Worm (Caenorhabditis elegans) whole organism, L4 larva: ENCODE data around the gene coh-3.

Experiments
- F10B5.3 ChIP-seq: sonication (generic microtip); optimal IDR thresholded peaks from 2 replicates; lab custom pipeline; 2016; ENCODE audit warnings: mild to moderate bottlenecking, missing genetic modification characterization, missing compliant biosample characterization
- F37D6.2 ChIP-seq: sonication (generic microtip); optimal IDR thresholded peaks from 2 replicates; lab custom pipeline; 2016; ENCODE audit warnings: mild to moderate bottlenecking, missing genetic modification characterization, missing compliant biosample characterization
- R02D3.7 ChIP-seq: fragments of 150-350 bp; sonication (generic microtip); optimal IDR thresholded peaks from 3 replicates; lab custom pipeline; 2014; ENCODE audit warnings: missing biosample characterization, missing genetic modification characterization
- Y105C5A.15 ChIP-seq: fragments of 200-800 bp; sonication (Bioruptor generic); IDR thresholded peaks from 2 replicates; pipeline ENCODE4 v1.3.6; 2022; ENCODE audit warnings: missing genetic modification characterization, missing compliant biosample characterization
- Y75B8A.6 ChIP-seq: fragments of 200-800 bp; sonication (Bioruptor generic); IDR thresholded peaks from 2 replicates; pipeline ENCODE4 v1.3.6; 2022; ENCODE audit warnings: missing genetic modification reagents, missing genetic modification characterization, missing compliant biosample characterization
- aha-1 ChIP-seq: fragments of 150-350 bp; peaks from one replicate; lab custom pipeline; 2014; ENCODE audit warnings: missing biosample characterization, missing genetic modification characterization
- arid-1 ChIP-seq: fragments of 200-800 bp; sonication (Bioruptor generic); conservative IDR thresholded peaks from 2 replicates; pipeline ENCODE4 v1.3.6; 2022; ENCODE audit warnings: missing genetic modification reagents, missing genetic modification characterization, missing compliant biosample characterization
- ctbp-1 ChIP-seq: fragments of 200-800 bp; sonication (Bioruptor generic); IDR thresholded peaks from 2 replicates; pipeline ENCODE4 v1.3.6; 2022; ENCODE audit warnings: missing genetic modification reagents, missing genetic modification characterization, missing compliant biosample characterization
- daf-12 ChIP-seq: fragments of 150-350 bp; optimal IDR thresholded peaks from 2 replicates; lab custom pipeline; 2014; ENCODE audit warnings: missing biosample characterization, missing genetic modification reagents, missing genetic modification characterization
- daf-19 ChIP-seq: fragments of 200-800 bp; sonication (Bioruptor generic); conservative IDR thresholded peaks from 2 replicates; pipeline ENCODE4 v1.3.6; 2022; ENCODE audit warnings: missing genetic modification characterization, missing compliant biosample characterization
- dpl-1 ChIP-seq: fragments of 150-350 bp; optimal IDR thresholded peaks from 2 replicates; lab custom pipeline; 2014; ENCODE audit warnings: missing biosample characterization, missing genetic modification reagents, missing genetic modification characterization
- duxl-1 ChIP-seq: sonication (generic microtip); optimal IDR thresholded peaks from 2 replicates; lab custom pipeline; 2016; ENCODE audit warnings: mild to moderate bottlenecking, missing genetic modification characterization, moderate library complexity, missing compliant biosample characterization; ENCODE audit not compliant: poor library complexity
- egl-43 ChIP-seq: fragments of 200-800 bp; sonication (Bioruptor generic); IDR thresholded peaks from 2 replicates; pipeline ENCODE4 v1.3.6; 2022; ENCODE audit warnings: missing genetic modification reagents, missing genetic modification characterization, missing compliant biosample characterization
- fkh-10 ChIP-seq: fragments of 150-350 bp; optimal IDR thresholded peaks from 2 replicates; lab custom pipeline; 2014; ENCODE audit warnings: missing biosample characterization, missing genetic modification reagents, missing genetic modification characterization
- fos-1 ChIP-seq: fragments of 150-350 bp; optimal IDR thresholded peaks from 2 replicates; lab custom pipeline; 2014; ENCODE audit warnings: missing biosample characterization, missing genetic modification characterization
- gei-8 ChIP-seq: fragments of 200-800 bp; sonication (Bioruptor generic); optimal IDR thresholded peaks from 2 replicates; lab custom pipeline; 2018; ENCODE audit warnings: mild to moderate bottlenecking, missing genetic modification characterization, missing compliant biosample characterization
- hif-1 ChIP-seq, 2 experiments: sonication (generic microtip); optimal IDR thresholded peaks; 2 replicates each; lab custom pipeline; 2016 to 2017; ENCODE audit warnings: missing compliant biosample characterization in 2 of 2, missing genetic modification characterization in 2 of 2, missing genetic modification reagents in 2 of 2, missing genotype in 2 of 2, mild to moderate bottlenecking in 1 of 2
- jun-1 ChIP-seq: fragments of 150-350 bp; optimal IDR thresholded peaks from 2 replicates; lab custom pipeline; 2014; ENCODE audit warnings: missing biosample characterization, missing genetic modification reagents, missing genetic modification characterization
- lin-1 ChIP-seq: fragments of 200-800 bp; sonication (Bioruptor generic); IDR thresholded peaks from 2 replicates; pipeline ENCODE4 v1.3.6; 2022; ENCODE audit warnings: missing genetic modification reagents, missing genetic modification characterization, missing compliant biosample characterization
- lin-15B ChIP-seq: fragments of 150-350 bp; sonication (generic microtip); optimal IDR thresholded peaks from 3 replicates; lab custom pipeline; 2014; ENCODE audit warnings: missing biosample characterization, missing genetic modification characterization
- madf-5 ChIP-seq, 2 experiments: fragments of 200-800 bp; sonication (Bioruptor generic); IDR thresholded peaks; 2 replicates each; pipeline ENCODE4 v1.3.6; 2022; ENCODE audit warnings: missing compliant biosample characterization in 2 of 2, missing genetic modification characterization in 2 of 2
- mdl-1 ChIP-seq, 2 experiments: fragments of 150-350 bp in 1 of 2; sonication (generic microtip) in 1 of 2; optimal IDR thresholded peaks; 2 replicates each; lab custom pipeline; 2014 to 2017; ENCODE audit warnings: missing biosample characterization in 2 of 2, missing genetic modification characterization in 2 of 2
- mxl-2 ChIP-seq: fragments of 200-800 bp; sonication (Bioruptor generic); conservative IDR thresholded peaks from 2 replicates; pipeline ENCODE4 v1.3.6; 2022; ENCODE audit warnings: missing genetic modification reagents, missing genetic modification characterization, missing compliant biosample characterization
- nhr-10 ChIP-seq: fragments of 150-350 bp; optimal IDR thresholded peaks from 2 replicates; lab custom pipeline; 2014; ENCODE audit warnings: missing biosample characterization, missing genetic modification characterization
- nhr-102 ChIP-seq: sonication (generic microtip); optimal IDR thresholded peaks from 2 replicates; lab custom pipeline; 2016; ENCODE audit warnings: mild to moderate bottlenecking, missing genetic modification characterization, moderate library complexity, missing compliant biosample characterization
- nhr-111 ChIP-seq: fragments of 200-800 bp; sonication (Bioruptor generic); optimal IDR thresholded peaks from 2 replicates; lab custom pipeline; 2018; ENCODE audit warnings: mild to moderate bottlenecking, missing genetic modification characterization, missing compliant biosample characterization
- nhr-237 ChIP-seq: sonication (generic microtip); optimal IDR thresholded peaks from 2 replicates; lab custom pipeline; 2017; ENCODE audit warnings: missing biosample characterization, missing genetic modification characterization
- nhr-41 ChIP-seq: fragments of 200-800 bp; sonication (Bioruptor generic); IDR thresholded peaks from 2 replicates; pipeline ENCODE4 v1.3.6; 2022; ENCODE audit warnings: missing genetic modification reagents, missing genetic modification characterization, missing compliant biosample characterization
- nhr-76 ChIP-seq: fragments of 150-350 bp; optimal IDR thresholded peaks from 2 replicates; lab custom pipeline; 2014; ENCODE audit warnings: missing biosample characterization, missing genetic modification characterization
- nhr-77 ChIP-seq: fragments of 150-350 bp; optimal IDR thresholded peaks from 2 replicates; lab custom pipeline; 2014; ENCODE audit warnings: missing biosample characterization, missing genetic modification characterization
- pha-4 ChIP-seq, 2 experiments: fragments of 150-350 bp in 1 of 2; fragments of 200-800 bp in 1 of 2; sonication (Bioruptor generic) in 1 of 2; IDR thresholded peaks in 1 of 2; optimal IDR thresholded peaks in 1 of 2; 2 replicates each; pipeline versions ENCODE4 v1.3.6 to Lab custom; 2014 to 2022; ENCODE audit warnings: missing genetic modification characterization in 2 of 2, missing genetic modification reagents in 2 of 2, missing biosample characterization in 1 of 2, missing compliant biosample characterization in 1 of 2
- php-3 ChIP-seq: fragments of 200-800 bp; sonication (Bioruptor generic); IDR thresholded peaks from 2 replicates; pipeline ENCODE4 v1.3.6; 2022; ENCODE audit warnings: missing genetic modification reagents, missing genetic modification characterization, missing compliant biosample characterization
- skn-1 ChIP-seq: fragments of 150-350 bp; optimal IDR thresholded peaks from 2 replicates; lab custom pipeline; 2014; ENCODE audit warnings: missing biosample characterization, missing genetic modification characterization
- spr-3 ChIP-seq: fragments of 200-800 bp; sonication (Bioruptor generic); optimal IDR thresholded peaks from 2 replicates; lab custom pipeline; 2018; ENCODE audit warnings: mild to moderate bottlenecking, missing genetic modification characterization, missing compliant biosample characterization
- tra-1 ChIP-seq: fragments of 200-800 bp; sonication (Bioruptor generic); IDR thresholded peaks from 2 replicates; pipeline ENCODE4 v1.3.6; 2022; ENCODE audit warnings: missing genetic modification reagents, missing genetic modification characterization, missing compliant biosample characterization
- unc-62 ChIP-seq, 3 experiments: fragments of 150-350 bp in 1 of 3; sonication (generic microtip); optimal IDR thresholded peaks in 2 of 3; peaks in 1 of 3; 1 replicate in 1 of 3; 2 replicates in 2 of 3; lab custom pipeline; 2014 to 2017; ENCODE audit warnings: missing biosample characterization in 3 of 3, missing genetic modification characterization in 3 of 3, missing genetic modification reagents in 3 of 3, missing genotype in 1 of 3
- zag-1 ChIP-seq: fragments of 150-350 bp; optimal IDR thresholded peaks from 2 replicates; lab custom pipeline; 2014; ENCODE audit warnings: missing biosample characterization, missing genetic modification characterization
- zfp-2 ChIP-seq: sonication (generic microtip); optimal IDR thresholded peaks from 2 replicates; lab custom pipeline; 2016; ENCODE audit warnings: mild to moderate bottlenecking, missing genetic modification characterization, missing compliant biosample characterization
- zfp-3 ChIP-seq: fragments of 200-800 bp; sonication (Bioruptor generic); conservative IDR thresholded peaks from 2 replicates; pipeline ENCODE4 v1.3.6; 2022; ENCODE audit warnings: missing genetic modification reagents, missing genetic modification characterization, missing compliant biosample characterization
- zip-11 ChIP-seq: fragments of 200-800 bp; sonication (Bioruptor generic); IDR thresholded peaks from 2 replicates; pipeline ENCODE4 v1.3.6; 2022; ENCODE audit warnings: missing genetic modification characterization, missing compliant biosample characterization
- ztf-11 ChIP-seq: fragments of 150-350 bp; optimal IDR thresholded peaks from 2 replicates; lab custom pipeline; 2014; ENCODE audit warnings: missing biosample characterization, missing genetic modification characterization

coh-3 gene

ce11 chrV:14426013-14426412, 31.2 kb upstream of the coh-3 start:
- TF ChIP-seq unc-62 (GFP tag; optimal IDR thresholded peaks at IDR 0.05 in 1 of 2; lab: Kevin White, UChicago) (peak in 1 of 2 experiments; percentile 63), unc-62 (tag; optimal IDR thresholded peaks at IDR 0.05; lab: Kevin White, UChicago) (no peak), nhr-41 (GFP tag; lab: Robert Waterston, UW) (no peak)

DNA sequence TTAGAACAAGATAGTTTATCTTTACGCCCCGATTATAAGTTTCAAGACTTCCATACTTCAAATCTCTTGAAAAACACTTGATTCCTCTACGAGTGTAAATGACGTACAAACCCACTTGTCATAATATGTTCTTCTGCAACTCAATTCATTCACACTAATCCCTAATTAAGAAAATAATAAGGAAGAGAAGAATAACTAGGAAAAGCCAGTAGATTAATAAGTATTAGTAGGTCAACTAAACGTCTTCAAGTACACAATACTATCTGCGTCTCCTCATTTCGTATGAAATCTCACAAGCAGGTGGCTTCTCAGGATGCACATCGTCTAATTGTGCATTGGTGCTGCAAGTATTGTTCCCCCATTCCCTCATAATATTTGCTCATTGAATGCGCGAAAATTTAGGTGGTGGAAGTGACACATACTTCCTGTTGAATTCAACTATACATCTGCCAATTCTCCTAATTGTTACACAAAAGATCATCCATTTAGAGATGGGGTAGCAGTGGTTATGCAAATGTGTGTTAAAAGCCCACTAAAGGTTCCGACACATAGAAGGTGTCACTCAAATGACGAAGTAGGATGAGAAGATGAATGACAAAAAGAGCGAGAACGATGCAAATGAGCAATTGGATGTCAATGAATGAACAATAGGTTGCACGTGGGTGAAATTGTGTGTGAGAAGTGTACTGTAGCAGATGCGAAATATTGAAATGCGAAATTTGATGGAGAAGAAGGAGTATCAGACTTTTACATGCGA, 30.0 kb upstream of the coh-3 start:
- TF ChIP-seq nhr-77 (tag; lab: Kevin White, UChicago) (no peak), pha-4 (GFP tag; IDR thresholded peaks at IDR 0.05; lab: Robert Waterston, UW) (no peak), pha-4 (tag; optimal IDR thresholded peaks at IDR 0.05; lab: Kevin White, UChicago) (no peak), ztf-11 (no peak), jun-1 (tag; lab: Kevin White, UChicago) (no peak), nhr-102 (no peak), tra-1 (no peak), unc-62 (GFP tag; optimal IDR thresholded peaks at IDR 0.05 in 1 of 2; lab: Kevin White, UChicago) (peak in 1 of 2 experiments; percentile 99), unc-62 (tag; optimal IDR thresholded peaks at IDR 0.05; lab: Kevin White, UChicago) (no peak), aha-1 (tag; lab: Kevin White, UChicago) (peak; percentile 30), zag-1 (no peak), hif-1 (tag; optimal IDR thresholded peaks at IDR 0.05; lab: Kevin White, UChicago) (no peak)
- TF ChIP-seq, all 104 proteins: peak for 2

ce11 chrV:14428865-14429264, 28.4 kb upstream of the coh-3 start, which contains the start of gene F23B12.1:
TSS of gene F23B12.1 (plus strand) at chrV:14429165.
- TF ChIP-seq skn-1 (tag; lab: Kevin White, UChicago), result no peak
- TF ChIP-seq hif-1 (tag; optimal IDR thresholded peaks at IDR 0.05; lab: Kevin White, UChicago), result no peak
- no peak for TF ChIP-seq pha-4 (GFP tag; IDR thresholded peaks at IDR 0.05; lab: Robert Waterston, UW)
- TF ChIP-seq pha-4 (tag; optimal IDR thresholded peaks at IDR 0.05; lab: Kevin White, UChicago), result no peak
- TF ChIP-seq nhr-10 (tag; lab: Kevin White, UChicago), result no peak
- peak in 1 of 2 experiments; percentile 29 for TF ChIP-seq unc-62 (GFP tag; optimal IDR thresholded peaks at IDR 0.05 in 1 of 2; lab: Kevin White, UChicago)
- no peak for TF ChIP-seq unc-62 (tag; optimal IDR thresholded peaks at IDR 0.05; lab: Kevin White, UChicago)
- TF ChIP-seq mxl-2 (GFP tag; lab: Robert Waterston, UW), result no peak

DNA sequence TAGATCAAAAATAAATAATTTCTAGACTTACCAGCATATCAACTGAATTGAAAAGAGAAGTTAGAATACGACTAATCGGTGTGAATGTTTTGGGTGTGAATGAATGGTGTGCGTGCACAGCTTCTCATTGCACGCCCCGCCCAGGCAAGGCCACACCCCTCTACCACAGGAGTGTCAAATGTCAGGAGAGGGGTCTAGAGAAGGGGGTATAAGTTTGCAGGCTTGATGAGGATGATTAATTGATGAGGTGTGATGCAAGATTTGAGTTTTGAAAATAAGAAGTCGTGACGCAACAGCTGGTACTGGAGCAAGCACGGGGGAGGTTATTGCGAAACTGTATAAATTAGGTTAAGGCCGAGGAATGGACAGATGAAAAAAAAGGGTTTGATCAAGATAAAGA, 25.0 kb upstream of the coh-3 start, which contains the start of gene egl-1:
egl-1 (minus strand) TSS at position 101 of the 400 bp plus-strand sequence.
- no peak for TF ChIP-seq dpl-1 (GFP tag; lab: Kevin White, UChicago)
- no peak for TF ChIP-seq zfp-3
- TF ChIP-seq php-3 (GFP tag; lab: Robert Waterston, UW), result no peak
- TF ChIP-seq skn-1 (tag; lab: Kevin White, UChicago), result no peak
- TF ChIP-seq duxl-1 (tag; lab: Kevin White, UChicago), result no peak
- TF ChIP-seq F37D6.2 (tag; lab: Kevin White, UChicago), result no peak
- no peak for TF ChIP-seq lin-15B (tag; lab: Kevin White, UChicago)
- TF ChIP-seq hif-1 (tag; optimal IDR thresholded peaks at IDR 0.05; lab: Kevin White, UChicago), result no peak
- TF ChIP-seq Y105C5A.15 (GFP tag; lab: Robert Waterston, UW), result no peak
- no peak for TF ChIP-seq arid-1 (GFP tag; lab: Robert Waterston, UW)
- no peak for TF ChIP-seq zfp-2 (tag; lab: Kevin White, UChicago)
- TF ChIP-seq mdl-1 (tag; optimal IDR thresholded peaks at IDR 0.05; lab: Kevin White, UChicago), result no peak
- TF ChIP-seq fos-1 (tag; lab: Kevin White, UChicago), result no peak
- TF ChIP-seq lin-1, result no peak
- no peak for TF ChIP-seq ctbp-1 (GFP tag; lab: Robert Waterston, UW)
- TF ChIP-seq madf-5 (GFP tag; IDR thresholded peaks at IDR 0.05; lab: Robert Waterston, UW), result no peak

ce11 chrV:14433584-14433983, 23.6 kb upstream of the coh-3 start:
- TF ChIP-seq F10B5.3 (tag; lab: Kevin White, UChicago) (no peak), R02D3.7 (no peak), Y75B8A.6 (GFP tag; lab: Robert Waterston, UW) (no peak), gei-8 (GFP tag; lab: Kevin White, UChicago) (no peak), fkh-10 (GFP tag; lab: Kevin White, UChicago) (no peak), nhr-102 (no peak), zip-11 (no peak), nhr-76 (tag; lab: Kevin White, UChicago) (no peak), mxl-2 (GFP tag; lab: Robert Waterston, UW) (no peak), daf-19 (GFP tag; lab: Robert Waterston, UW) (no peak), egl-43 (no peak), daf-12 (tag; lab: Kevin White, UChicago) (no peak), spr-3 (GFP tag; lab: Kevin White, UChicago) (no peak), duxl-1 (tag; lab: Kevin White, UChicago) (no peak), nhr-111 (GFP tag; lab: Kevin White, UChicago) (no peak), nhr-237 (tag; lab: Kevin White, UChicago) (no peak)
